Worm (Caenorhabditis elegans) whole organism, L2 larva: ENCODE data around the gene toca-2.

ENCODE experiments used
- ama-1 ChIP-seq: fragments of 150-350 bp; optimal IDR thresholded peaks from 2 replicates; lab custom pipeline; 2018; ENCODE audit warnings: inconsistent platforms
- elt-1 ChIP-seq: fragments of 150-350 bp; optimal IDR thresholded peaks from 2 replicates; lab custom pipeline; 2014; ENCODE audit warnings: missing biosample characterization, missing genetic modification characterization
- mdl-1 ChIP-seq, 2 experiments: fragments of 150-350 bp in 1 of 2; sonication (generic microtip) in 1 of 2; optimal IDR thresholded peaks; 2 replicates each; lab custom pipeline; 2017; ENCODE audit warnings: missing biosample characterization in 2 of 2, missing genetic modification characterization in 2 of 2
- nhr-21 ChIP-seq: fragments of 150-350 bp; optimal IDR thresholded peaks from 2 replicates; lab custom pipeline; 2014; ENCODE audit warnings: missing biosample characterization, missing genetic modification characterization
- unc-39 ChIP-seq: fragments of 150-350 bp; optimal IDR thresholded peaks from 2 replicates; lab custom pipeline; 2014; ENCODE audit warnings: missing biosample characterization, missing genetic modification characterization
- unc-62 ChIP-seq: fragments of 150-350 bp; optimal IDR thresholded peaks from 2 replicates; lab custom pipeline; 2014; ENCODE audit warnings: missing biosample characterization, missing genetic modification reagents, missing genetic modification characterization

ce11 chrIII:13716831-13717230 lies 38.9 kb upstream of the toca-2 start:
- TF ChIP-seq elt-1 (tag; lab: Kevin White, UChicago), result no peak
- TF ChIP-seq nhr-21 (tag; lab: Kevin White, UChicago), result peak; percentile 25
- no peak for TF ChIP-seq unc-39 (tag; lab: Kevin White, UChicago)
- TF ChIP-seq unc-62 (GFP tag; lab: Kevin White, UChicago), result no peak
- TF ChIP-seq mdl-1 (tag; optimal IDR thresholded peaks at IDR 0.05; lab: Kevin White, UChicago), result no peak
- TF ChIP-seq ama-1, result no peak
